Worm (Caenorhabditis elegans) whole organism, L4/young adult: ENCODE data around the gene hmg-4.

ENCODE experiments used
- W03F9.2 ChIP-seq: fragments of 150-350 bp; optimal IDR thresholded peaks from 2 replicates; lab custom pipeline; 2014; ENCODE audit warnings: missing biosample characterization, missing genetic modification characterization
- dao-5 ChIP-seq: sonication (generic microtip); optimal IDR thresholded peaks from 2 replicates; lab custom pipeline; 2016; ENCODE audit warnings: missing genotype, missing genetic modification characterization, moderate library complexity, missing compliant biosample characterization
- him-1 ChIP-seq: sonication (generic microtip); optimal IDR thresholded peaks from 2 replicates; lab custom pipeline; 2016; ENCODE audit warnings: missing genotype, missing genetic modification reagents, missing genetic modification characterization, missing compliant biosample characterization

DNA sequence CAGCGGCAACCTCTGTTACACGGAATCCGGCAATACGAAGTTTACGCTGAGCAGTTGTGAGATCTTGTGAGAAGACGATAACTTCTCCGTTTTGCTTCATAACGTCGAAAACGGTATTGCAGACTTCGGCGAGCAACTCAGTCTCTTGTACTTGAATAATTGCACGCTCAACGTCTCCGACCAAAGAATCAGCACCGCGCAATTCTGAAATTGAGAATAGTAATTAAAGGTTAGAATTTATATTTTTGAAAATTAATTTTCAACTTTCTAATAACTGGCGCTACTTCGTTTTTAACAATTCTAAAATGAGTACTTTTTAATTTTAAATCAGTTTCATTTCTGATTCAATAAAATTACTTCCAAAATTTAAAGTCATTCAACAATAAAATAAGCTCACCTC, 2.9 kb downstream of the hmg-4 start:
- TF ChIP-seq him-1 (tag; lab: Kevin White, UChicago) (no peak), W03F9.2 (no peak), dao-5 (tag; lab: Kevin White, UChicago) (no peak)
